Fruit fly (Drosophila melanogaster) whole organism, embryonic: ENCODE data around the gene CG33773.

ENCODE experiments used
- B-H1 ChIP-seq: fragments of 200-800 bp; sonication (Bioruptor generic); IDR thresholded peaks from 3 replicates; pipeline ENCODE4 v1.3.6; 2022; ENCODE audit warnings: missing biosample characterization, missing genetic modification characterization
- BtbVII ChIP-seq: fragments of 200-800 bp; sonication (Bioruptor generic); optimal IDR thresholded peaks from 3 replicates; lab custom pipeline; 2017; ENCODE audit warnings: missing biosample characterization, mild to moderate bottlenecking, missing genetic modification characterization
- CG10321 ChIP-seq: fragments of 200-800 bp; sonication (Bioruptor generic); IDR thresholded peaks from 2 replicates; pipeline ENCODE4 v1.3.6; 2022; ENCODE audit warnings: missing biosample characterization, missing genetic modification characterization
- CG11456 ChIP-seq: fragments of 200-800 bp; sonication (Bioruptor generic); IDR thresholded peaks from 3 replicates; pipeline ENCODE4 v1.3.6; 2022; ENCODE audit warnings: missing biosample characterization, missing genetic modification characterization
- CG13123 ChIP-seq: fragments of 200-800 bp; sonication (Bioruptor generic); optimal IDR thresholded peaks from 2 replicates; lab custom pipeline; 2016; ENCODE audit warnings: missing biosample characterization, missing genetic modification characterization
- CG15269 ChIP-seq: fragments of 200-800 bp; sonication (Bioruptor generic); optimal IDR thresholded peaks from 2 replicates; lab custom pipeline; 2018; ENCODE audit warnings: missing biosample characterization, mild to moderate bottlenecking, missing genetic modification characterization, moderate library complexity
- CG16863 ChIP-seq: fragments of 200-800 bp; sonication (Bioruptor generic); optimal IDR thresholded peaks from 3 replicates; lab custom pipeline; 2016; ENCODE audit warnings: missing biosample characterization, missing genetic modification characterization
- CG1832 ChIP-seq: fragments of 200-800 bp; sonication (Bioruptor generic); optimal IDR thresholded peaks from 2 replicates; lab custom pipeline; 2017; ENCODE audit warnings: missing biosample characterization, mild to moderate bottlenecking, missing genetic modification characterization, inconsistent platforms
- CG2199 ChIP-seq: fragments of 200-800 bp; sonication (Bioruptor generic); IDR thresholded peaks from 3 replicates; pipeline ENCODE4 v1.3.6; 2022; ENCODE audit warnings: missing biosample characterization, missing genetic modification characterization
- CG30403 ChIP-seq: fragments of 200-800 bp; sonication (Bioruptor generic); optimal IDR thresholded peaks from 3 replicates; lab custom pipeline; 2016; ENCODE audit warnings: missing biosample characterization, missing genetic modification characterization
- CG31441 ChIP-seq: fragments of 200-800 bp; sonication (Bioruptor generic); IDR thresholded peaks from 2 replicates; pipeline ENCODE4 v1.3.6; 2022; ENCODE audit warnings: missing biosample characterization, missing genetic modification characterization
- CG34376 ChIP-seq: fragments of 200-800 bp; sonication (Bioruptor generic); optimal IDR thresholded peaks from 2 replicates; lab custom pipeline; 2018; ENCODE audit warnings: missing biosample characterization, mild to moderate bottlenecking, missing genetic modification characterization
- CG43689 ChIP-seq: fragments of 200-800 bp; sonication (Bioruptor generic); IDR thresholded peaks from 2 replicates; pipeline ENCODE4 v1.3.6; 2022; ENCODE audit warnings: missing biosample characterization, missing genetic modification characterization
- CG4707 ChIP-seq: fragments of 200-800 bp; sonication (Bioruptor generic); optimal IDR thresholded peaks from 2 replicates; lab custom pipeline; 2018; ENCODE audit warnings: missing biosample characterization, mild to moderate bottlenecking, missing genetic modification characterization, moderate library complexity
- CG5180 ChIP-seq: fragments of 200-800 bp; sonication (Bioruptor generic); optimal IDR thresholded peaks from 3 replicates; lab custom pipeline; 2017; ENCODE audit warnings: missing biosample characterization, missing genetic modification characterization, mild to moderate bottlenecking, moderate library complexity, missing genetic modification reagents
- CG8765 ChIP-seq: fragments of 200-800 bp; sonication (Bioruptor generic); IDR thresholded peaks from 2 replicates; pipeline ENCODE4 v1.3.6; 2022; ENCODE audit warnings: missing biosample characterization, missing genetic modification characterization
- CG9215 ChIP-seq: fragments of 200-800 bp; sonication (Bioruptor generic); IDR thresholded peaks from 2 replicates; pipeline ENCODE4 v1.3.6; 2022; ENCODE audit warnings: missing biosample characterization, missing genetic modification characterization
- Deaf1 ChIP-seq: fragments of 200-800 bp; optimal IDR thresholded peaks from 3 replicates; lab custom pipeline; 2019; ENCODE audit warnings: missing biosample characterization, mild to moderate bottlenecking, missing genetic modification characterization, moderate library complexity
- Eip74EF ChIP-seq, 2 experiments: fragments of 200-800 bp in 1 of 2; fragments of >200 bp in 1 of 2; sonication (Bioruptor generic) in 1 of 2; optimal IDR thresholded peaks; 2 replicates each; lab custom pipeline; 2017 to 2019; ENCODE audit warnings: missing biosample characterization in 2 of 2, missing genetic modification characterization in 2 of 2, mild to moderate bottlenecking in 1 of 2, moderate library complexity in 1 of 2
- HmgD ChIP-seq: fragments of 200-800 bp; sonication (Bioruptor generic); optimal IDR thresholded peaks from 3 replicates; lab custom pipeline; 2016; ENCODE audit warnings: missing biosample characterization, missing genetic modification characterization
- Hr78 ChIP-seq, 2 experiments: fragments of 200-800 bp in 1 of 2; fragments of >200 bp in 1 of 2; sonication (Bioruptor generic) in 1 of 2; optimal IDR thresholded peaks; 2 replicates each; lab custom pipeline; 2017 to 2019; ENCODE audit warnings: missing biosample characterization in 2 of 2, missing genetic modification characterization in 2 of 2, mild to moderate bottlenecking in 1 of 2, moderate library complexity in 1 of 2
- Nf-YC ChIP-seq: fragments of 200-800 bp; optimal IDR thresholded peaks from 3 replicates; lab custom pipeline; 2019; ENCODE audit warnings: missing biosample characterization, mild to moderate bottlenecking, missing genetic modification characterization, moderate library complexity
- Sox100B ChIP-seq: fragments of 200-800 bp; sonication (Bioruptor generic); optimal IDR thresholded peaks from 3 replicates; lab custom pipeline; 2018; ENCODE audit warnings: missing biosample characterization, mild to moderate bottlenecking, missing genetic modification characterization
- Spps ChIP-seq: fragments of 200-800 bp; sonication (Bioruptor generic); optimal IDR thresholded peaks from 2 replicates; lab custom pipeline; 2018; ENCODE audit warnings: missing biosample characterization, mild to moderate bottlenecking, missing genetic modification characterization
- bbx ChIP-seq: fragments of 200-800 bp; sonication (Bioruptor generic); IDR thresholded peaks from 2 replicates; pipeline ENCODE4 v1.3.6; 2022; ENCODE audit warnings: missing biosample characterization, missing genetic modification characterization; ENCODE audit not compliant: partially characterized antibody
- bigmax ChIP-seq: fragments of 200-800 bp; sonication (Bioruptor generic); optimal IDR thresholded peaks from 2 replicates; lab custom pipeline; 2018; ENCODE audit warnings: missing biosample characterization, mild to moderate bottlenecking, missing genetic modification characterization
- cad ChIP-seq: fragments of >200 bp; optimal IDR thresholded peaks from 2 replicates; lab custom pipeline; 2017; ENCODE audit warnings: missing biosample characterization, missing genetic modification characterization
- cg ChIP-seq: fragments of 200-800 bp; sonication (Bioruptor generic); optimal IDR thresholded peaks from 3 replicates; lab custom pipeline; 2019; ENCODE audit warnings: missing biosample characterization, mild to moderate bottlenecking, missing genetic modification characterization, moderate library complexity
- ci ChIP-seq: fragments of 200-800 bp; sonication (Bioruptor generic); IDR thresholded peaks from 3 replicates; pipeline ENCODE4 v1.3.6; 2022; ENCODE audit warnings: missing biosample characterization, missing genetic modification characterization
- crol ChIP-seq: fragments of 200-800 bp; sonication (Bioruptor generic); IDR thresholded peaks from 2 replicates; pipeline ENCODE4 v1.3.6; 2022; ENCODE audit warnings: missing biosample characterization, missing genetic modification characterization
- dmrt11E ChIP-seq: fragments of 200-800 bp; sonication (Bioruptor generic); optimal IDR thresholded peaks from 3 replicates; lab custom pipeline; 2018; ENCODE audit warnings: missing biosample characterization, mild to moderate bottlenecking, missing genetic modification characterization, moderate library complexity
- dysf ChIP-seq: fragments of 200-800 bp; sonication (Bioruptor generic); IDR thresholded peaks from 3 replicates; pipeline ENCODE4 v1.3.6; 2022; ENCODE audit warnings: missing biosample characterization, missing genetic modification characterization
- fd96Cb ChIP-seq: fragments of 200-800 bp; sonication (Bioruptor generic); optimal IDR thresholded peaks from 2 replicates; lab custom pipeline; 2018; ENCODE audit warnings: missing biosample characterization, mild to moderate bottlenecking, missing genetic modification characterization, moderate library complexity
- h ChIP-seq: fragments of >200 bp; optimal IDR thresholded peaks from 2 replicates; lab custom pipeline; 2017
- ind ChIP-seq: fragments of 200-800 bp; sonication (Bioruptor generic); optimal IDR thresholded peaks from 3 replicates; lab custom pipeline; 2016; ENCODE audit warnings: missing biosample characterization, missing genetic modification characterization
- lmd ChIP-seq: fragments of 200-800 bp; sonication (Bioruptor generic); IDR thresholded peaks from 2 replicates; pipeline ENCODE4 v1.3.6; 2022; ENCODE audit warnings: missing biosample characterization, missing genetic modification characterization
- lov ChIP-seq, 2 experiments: fragments of 200-800 bp in 1 of 2; fragments of >200 bp in 1 of 2; sonication (Bioruptor generic) in 1 of 2; IDR thresholded peaks in 1 of 2; optimal IDR thresholded peaks in 1 of 2; 2 replicates in 1 of 2; 3 replicates in 1 of 2; pipeline versions ENCODE4 v1.3.6 to Lab custom; 2017 to 2022; ENCODE audit warnings: missing biosample characterization in 1 of 2, missing genetic modification characterization in 1 of 2
- mld ChIP-seq: fragments of 200-800 bp; sonication (Bioruptor generic); IDR thresholded peaks from 3 replicates; pipeline ENCODE4 v1.3.6; 2022; ENCODE audit warnings: missing biosample characterization, missing genetic modification characterization; ENCODE audit not compliant: partially characterized antibody
- nom ChIP-seq: fragments of 200-800 bp; sonication (Bioruptor generic); optimal IDR thresholded peaks from 2 replicates; lab custom pipeline; 2017; ENCODE audit warnings: missing biosample characterization, missing genetic modification characterization, mild to moderate bottlenecking, moderate library complexity, missing genetic modification reagents
- oc ChIP-seq: fragments of 200-800 bp; sonication (Bioruptor generic); optimal IDR thresholded peaks from 2 replicates; lab custom pipeline; 2018; ENCODE audit warnings: missing biosample characterization, mild to moderate bottlenecking, missing genetic modification characterization, moderate library complexity
- otp ChIP-seq: fragments of 200-800 bp; sonication (Bioruptor generic); IDR thresholded peaks from 3 replicates; pipeline ENCODE4, ENCODE4 v1.3.6; 2022; ENCODE audit warnings: missing biosample characterization, missing genetic modification characterization
- phol ChIP-seq: fragments of 200-800 bp; sonication (Bioruptor generic); optimal IDR thresholded peaks from 3 replicates; lab custom pipeline; 2018; ENCODE audit warnings: missing biosample characterization, mild to moderate bottlenecking, missing genetic modification characterization, moderate library complexity
- psq ChIP-seq: fragments of 200-800 bp; sonication (Bioruptor generic); optimal IDR thresholded peaks from 2 replicates; lab custom pipeline; 2017; ENCODE audit warnings: missing biosample characterization, missing genetic modification characterization
- pum ChIP-seq: fragments of 200-800 bp; sonication (Bioruptor generic); optimal IDR thresholded peaks from 2 replicates; lab custom pipeline; 2016; ENCODE audit warnings: missing biosample characterization, missing genetic modification characterization
- sc ChIP-seq, 3 experiments: fragments of >200 bp in 2 of 3; fragments of 200-800 bp in 1 of 3; sonication (Bioruptor generic) in 1 of 3; optimal IDR thresholded peaks; 2 replicates in 2 of 3; 3 replicates in 1 of 3; lab custom pipeline; 2017; ENCODE audit warnings: mild to moderate bottlenecking in 1 of 3, missing biosample characterization in 1 of 3, missing genetic modification characterization in 1 of 3, missing genetic modification reagents in 1 of 3
- stwl ChIP-seq: fragments of 200-800 bp; sonication (Bioruptor generic); optimal IDR thresholded peaks from 3 replicates; lab custom pipeline; 2018; ENCODE audit warnings: missing biosample characterization, mild to moderate bottlenecking, missing genetic modification characterization, moderate library complexity
- tin ChIP-seq: fragments of 200-800 bp; sonication (Bioruptor generic); optimal IDR thresholded peaks from 3 replicates; lab custom pipeline; 2016; ENCODE audit warnings: missing biosample characterization, missing genetic modification characterization

Gene CG33773

DNA sequence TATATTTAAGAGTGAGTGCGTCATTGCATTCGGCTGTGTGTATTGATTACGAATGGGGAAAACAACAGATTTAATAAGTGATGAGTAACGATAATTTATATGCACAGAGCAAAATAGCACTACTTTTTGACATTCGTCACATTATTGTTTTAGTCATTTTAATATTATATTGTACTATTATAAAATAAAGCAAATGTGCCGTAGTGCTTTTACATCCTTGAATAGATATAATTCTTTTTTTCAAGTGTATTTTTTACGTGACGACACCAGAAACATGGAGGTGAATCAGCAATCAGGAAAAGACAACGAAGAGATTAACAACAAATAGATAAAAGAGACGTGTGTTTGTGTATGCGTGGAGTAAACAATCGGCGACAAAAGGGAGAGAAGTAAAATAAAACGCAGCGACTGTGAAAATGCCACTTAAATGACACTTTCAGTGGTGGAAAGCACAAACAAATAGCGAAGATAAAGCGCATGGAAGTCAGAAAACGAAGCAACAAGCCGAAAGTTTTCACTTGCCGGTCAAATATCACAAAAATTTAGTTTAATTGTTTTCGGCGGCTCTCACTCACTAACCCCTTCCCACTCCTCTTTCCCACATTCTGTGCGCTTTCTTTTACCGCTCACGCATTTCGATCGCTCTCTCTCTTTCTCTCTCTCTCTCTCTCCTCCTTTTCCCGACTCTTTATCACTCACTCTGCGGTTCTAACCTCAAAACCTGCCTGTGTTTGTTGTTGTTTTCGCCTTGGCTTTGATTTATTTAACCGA lies 24.1 kb downstream of the CG33773 start (continued):
- TF ChIP-seq tin (GFP tag; lab: Kevin White, UChicago) (peak; percentile 81), Hr78 (GFP tag; optimal IDR thresholded peaks at IDR 0.05; lab: Kevin White, UChicago) (no peak), cg (peak; percentile 30), CG9215 (GFP tag; lab: Robert Waterston, UW) (peak; percentile 53; the same call in 1 of the 2 replicates), bbx (no peak), oc (tag; lab: Kevin White, UChicago) (peak; percentile 82), BtbVII (GFP tag; lab: Kevin White, UChicago) (peak; percentile 45), fd96Cb (tag; lab: Kevin White, UChicago) (peak; percentile 87), CG13123 (GFP tag; lab: Kevin White, UChicago) (peak; percentile 37), lov (optimal IDR thresholded peaks at IDR 0.05; lab: Kevin White, UChicago) (no peak), lov (GFP tag; IDR thresholded peaks at IDR 0.05; lab: Robert Waterston, UW) (0 out of 3 replicates have a peak, but pooled peaks have one; percentile 51), CG30403 (GFP tag; lab: Kevin White, UChicago) (peak; percentile 75), psq (GFP tag; lab: Kevin White, UChicago) (peak; percentile 38), CG11456 (GFP tag; lab: Robert Waterston, UW) (peak; percentile 45; the same call in 1 of the 3 replicates), CG5180 (GFP tag; lab: Kevin White, UChicago) (peak; percentile 64), HmgD (peak; percentile 19), sc (optimal IDR thresholded peaks at IDR 0.05; lab: Kevin White, UChicago) (no peak), sc (GFP tag; optimal IDR thresholded peaks at IDR 0.05; lab: Kevin White, UChicago) (peak; percentile 86), dysf (GFP tag; lab: Robert Waterston, UW) (peak; percentile 81; the same call in 2 of the 3 replicates), CG34376 (GFP tag; lab: Kevin White, UChicago) (peak; percentile 43), phol (peak; percentile 89), ci (peak; percentile 89), CG31441 (GFP tag; lab: Robert Waterston, UW) (peak; percentile 93), mld (GFP tag; lab: Robert Waterston, UW) (no peak), cad (no peak), Spps (tag; lab: Kevin White, UChicago) (peak; percentile 80), dmrt11E (tag; lab: Kevin White, UChicago) (peak; percentile 81), lmd (peak; percentile 82), stwl (tag; lab: Kevin White, UChicago) (peak; percentile 18), ind (GFP tag; lab: Kevin White, UChicago) (peak; percentile 82), Eip74EF (GFP tag; optimal IDR thresholded peaks at IDR 0.05; lab: Kevin White, UChicago) (peak in 1 of 2 experiments; percentile 87), bigmax (GFP tag; lab: Kevin White, UChicago) (peak; percentile 98), B-H1 (GFP tag; lab: Robert Waterston, UW) (peak; percentile 61), CG16863 (GFP tag; lab: Kevin White, UChicago) (no peak), pum (GFP tag; lab: Kevin White, UChicago) (no peak), CG43689 (GFP tag; lab: Robert Waterston, UW) (no peak), CG2199 (no peak), CG15269 (tag; lab: Kevin White, UChicago) (peak; percentile 74), h (lab: Kevin White, UChicago) (no peak), CG8765 (GFP tag; lab: Robert Waterston, UW) (peak; percentile 58), CG4707 (peak; percentile 81), nom (no peak), CG10321 (GFP tag; lab: Robert Waterston, UW) (peak; percentile 44; the same call in 1 of the 2 replicates), CG1832 (peak; percentile 54), Deaf1 (tag; lab: Kevin White, UChicago) (peak; percentile 58), Sox100B (GFP tag; lab: Kevin White, UChicago) (peak; percentile 95), Nf-YC (tag; lab: Kevin White, UChicago) (peak; percentile 21), crol (GFP tag; lab: Robert Waterston, UW) (peak; percentile 81), otp (GFP tag; lab: Robert Waterston, UW) (peak; percentile 68; the same call in 1 of the 3 replicates)
